Fruit fly (Drosophila melanogaster): ENCODE measurements around the gene CG7376.

Gene CG7376

dm6 chr3L:6184884-6185438 lies 10.9 kb downstream of the CG7376 start, which contains the start of the genes D19B and CG43293 (continued):
- TF ChIP-seq CG15336 (GFP tag; IDR thresholded peaks at IDR 0.05) = peak; percentile 91
- peak; percentile 85 for TF ChIP-seq Met (GFP tag; optimal IDR thresholded peaks at IDR 0.05)
- TF ChIP-seq salr (GFP tag; optimal IDR thresholded peaks at IDR 0.05) = peak; percentile 76 to 80
- TF ChIP-seq Sox15 (GFP tag; optimal IDR thresholded peaks at IDR 0.05) = peak; percentile 72
- peak; percentile 83 for TF ChIP-seq Ets96B (tag; optimal IDR thresholded peaks at IDR 0.05)
- peak; percentile 88 for TF ChIP-seq Eip75B (GFP tag; optimal IDR thresholded peaks at IDR 0.05)
- TF ChIP-seq pdm3 (GFP tag; optimal IDR thresholded peaks at IDR 0.05) = peak; percentile 86
- no peak for TF ChIP-seq ss (GFP tag; optimal IDR thresholded peaks at IDR 0.05)
- peak; percentile 91 for TF ChIP-seq CG7368 (GFP tag; optimal IDR thresholded peaks at IDR 0.05)
- TF ChIP-seq CG31627 (GFP tag; optimal IDR thresholded peaks at IDR 0.05) = peak; percentile 87
- peak; percentile 85 for TF ChIP-seq Hr39 (GFP tag; optimal IDR thresholded peaks at IDR 0.05)

dm6 chr3L:6188995-6189927 lies 15.2 kb downstream of the CG7376 start, which contains the start of the genes D19A and CG7386:
TSS of gene D19A (minus strand) at chr3L:6189123.
TSS of gene CG7386 (plus strand) at chr3L:6189745.
- TF ChIP-seq CG11294 (GFP tag; IDR thresholded peaks at IDR 0.05) (no peak), CG8319 (GFP tag; optimal IDR thresholded peaks at IDR 0.05) (no peak), Sox14 (GFP tag; optimal IDR thresholded peaks at IDR 0.05) (peak; percentile 50), fd59A (GFP tag; optimal IDR thresholded peaks at IDR 0.05) (peak; percentile 1), ss (GFP tag; optimal IDR thresholded peaks at IDR 0.05) (peak; percentile 17 to 35), CG6163 (GFP tag; IDR thresholded peaks at IDR 0.05) (peak; percentile 66), CG6854 (GFP tag; optimal IDR thresholded peaks at IDR 0.05) (no peak), CG16779 (tag; optimal IDR thresholded peaks at IDR 0.05) (no peak), Eip78C (GFP tag) (peak; percentile 61), acj6 (GFP tag; optimal IDR thresholded peaks at IDR 0.05) (peak; percentile 42), CG7368 (GFP tag; optimal IDR thresholded peaks at IDR 0.05) (no peak), CG10669 (GFP tag; optimal IDR thresholded peaks at IDR 0.05) (no peak), CG6808 (GFP tag; optimal IDR thresholded peaks at IDR 0.05) (no peak), esn (GFP tag; optimal IDR thresholded peaks at IDR 0.05) (peak; percentile 67), Hr39 (GFP tag; optimal IDR thresholded peaks at IDR 0.05) (peak; percentile 71), Met (GFP tag; optimal IDR thresholded peaks at IDR 0.05) (peak; percentile 59), fkh (GFP tag; optimal IDR thresholded peaks at IDR 0.05) (peak; percentile 89), lz (GFP tag; optimal IDR thresholded peaks at IDR 0.05) (peak; percentile 56), CG8119 (GFP tag; IDR thresholded peaks at IDR 0.05) (peak; percentile 25; the same call in 1 of the 3 replicates), CG34406 (GFP tag; optimal IDR thresholded peaks at IDR 0.05) (peak; percentile 38), cyc (GFP tag; optimal IDR thresholded peaks at IDR 0.05) (peak; percentile 46), CG3032 (tag; optimal IDR thresholded peaks at IDR 0.05) (peak; percentile 42), achi (GFP tag; optimal IDR thresholded peaks at IDR 0.05) (peak; percentile 56), fd85E (GFP tag; optimal IDR thresholded peaks at IDR 0.05) (no peak), topi (GFP tag; optimal IDR thresholded peaks at IDR 0.05) (peak; percentile 50), CG10631 (GFP tag; optimal IDR thresholded peaks at IDR 0.05) (peak; percentile 58), Eip93F (GFP tag; optimal IDR thresholded peaks at IDR 0.05) (no peak), pdm3 (GFP tag; optimal IDR thresholded peaks at IDR 0.05) (peak; percentile 69), CG11902 (GFP tag; optimal IDR thresholded peaks at IDR 0.05) (peak; percentile 26), Hr4 (GFP tag; optimal IDR thresholded peaks at IDR 0.05) (peak; percentile 49), dac (GFP tag; optimal IDR thresholded peaks at IDR 0.05) (no peak), CG4318 (GFP tag; optimal IDR thresholded peaks at IDR 0.05) (no peak), salr (GFP tag; optimal IDR thresholded peaks at IDR 0.05) (peak in 1 of 2 experiments; percentile 40), CG31627 (GFP tag; optimal IDR thresholded peaks at IDR 0.05) (peak; percentile 69), CG6276 (GFP tag; optimal IDR thresholded peaks at IDR 0.05) (no peak), net (GFP tag; optimal IDR thresholded peaks at IDR 0.05) (no peak), OdsH (GFP tag; optimal IDR thresholded peaks at IDR 0.05) (peak; percentile 37), spab (GFP tag; optimal IDR thresholded peaks at IDR 0.05) (no peak), Gug (GFP tag; IDR thresholded peaks at IDR 0.05) (peak; percentile 42), CG6792 (GFP tag; optimal IDR thresholded peaks at IDR 0.05) (peak; percentile 34), CG3919 (GFP tag; optimal IDR thresholded peaks at IDR 0.05) (peak; percentile 48), dsx (GFP tag; optimal IDR thresholded peaks at IDR 0.05; ENCODE audit: poor library complexity, severe bottlenecking) (peak; percentile 19)

Measured in whole organism, prepupa.